Worm (Caenorhabditis elegans): ENCODE measurements around the gene gly-6.

Gene gly-6

DNA sequence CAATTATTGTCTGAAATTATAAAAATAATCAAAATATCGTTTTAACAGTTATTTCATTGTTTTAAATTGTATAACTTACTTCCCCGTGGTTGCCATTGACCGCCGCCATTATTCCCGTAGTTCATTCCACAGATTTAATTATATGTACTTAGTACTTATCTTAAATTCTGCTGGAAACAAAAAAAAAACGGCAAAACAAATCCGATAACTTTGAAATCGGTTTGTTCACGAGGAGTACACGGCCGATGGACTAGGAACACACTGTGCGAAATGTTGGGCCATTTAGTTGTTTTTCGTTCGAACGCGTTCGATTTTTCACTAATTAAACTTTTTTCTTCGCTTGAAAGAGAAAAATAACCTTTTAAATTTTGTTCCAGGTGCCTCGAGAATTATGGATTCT is 12.0 kb upstream of the gly-6 start, which contains the start of the genes B0285.3 and lcmt-1:
Gene B0285.3 (minus strand): TSS at position 267 of the 400 bp plus-strand sequence.
Gene lcmt-1 (plus strand): TSS at position 377 of the 400 bp plus-strand sequence.
- no peak for TF ChIP-seq bed-3 (GFP tag; optimal IDR thresholded peaks at IDR 0.05)
- TF ChIP-seq sem-2 (GFP tag; optimal IDR thresholded peaks at IDR 0.05): no peak
- TF ChIP-seq blmp-1 (tag; optimal IDR thresholded peaks at IDR 0.05): no peak
- no peak for TF ChIP-seq nhr-28 (tag; optimal IDR thresholded peaks at IDR 0.05)
- no peak for TF ChIP-seq nhr-237 (tag; optimal IDR thresholded peaks at IDR 0.05)
- TF ChIP-seq elt-3 (tag; optimal IDR thresholded peaks at IDR 0.05): no peak

DNA sequence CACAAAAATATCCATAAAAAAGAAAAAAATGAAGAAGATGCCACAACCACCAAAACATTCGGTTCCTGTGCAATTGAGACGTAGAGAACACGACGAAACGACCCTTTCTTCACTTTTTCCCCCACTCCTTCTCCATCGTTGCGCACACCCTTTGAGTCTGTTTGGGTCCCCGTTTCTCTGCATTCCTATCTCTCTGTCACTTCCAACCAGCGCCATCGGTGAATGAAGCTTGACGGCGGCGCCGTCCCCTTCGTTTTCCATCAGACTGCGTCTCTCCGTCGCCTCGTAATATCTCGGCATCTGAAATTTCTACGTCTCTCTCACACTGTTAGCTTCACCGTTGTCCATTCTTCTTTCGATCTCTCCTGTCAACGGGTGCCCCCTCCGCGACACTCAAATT is 4.6 kb upstream of the gly-6 start:
- TF ChIP-seq nhr-237 (tag; optimal IDR thresholded peaks at IDR 0.05) (no peak), elt-1 (tag; optimal IDR thresholded peaks at IDR 0.05; ENCODE audit: borderline replicate concordance, insufficient read depth) (no peak), lin-32 (GFP tag; optimal IDR thresholded peaks at IDR 0.05) (no peak), unc-120 (tag; optimal IDR thresholded peaks at IDR 0.05; ENCODE audit: poor library complexity, severe bottlenecking) (no peak), unc-62 (GFP tag; optimal IDR thresholded peaks at IDR 0.05) (no peak), snpc-4 (tag; optimal IDR thresholded peaks at IDR 0.05) (no peak), ham-2 (GFP tag; optimal IDR thresholded peaks at IDR 0.05) (no peak), mep-1 (tag; optimal IDR thresholded peaks at IDR 0.05) (no peak), ces-1 (GFP tag; optimal IDR thresholded peaks at IDR 0.05) (no peak), flh-1 (GFP tag; optimal IDR thresholded peaks at IDR 0.05) (no peak), sptf-1 (tag; optimal IDR thresholded peaks at IDR 0.05) (no peak), zip-8 (tag; optimal IDR thresholded peaks at IDR 0.05) (no peak), tbx-8 (GFP tag; optimal IDR thresholded peaks at IDR 0.05) (no peak), nhr-28 (tag; optimal IDR thresholded peaks at IDR 0.05) (no peak), mls-2 (tag; optimal IDR thresholded peaks at IDR 0.05) (no peak), ceh-83 (GFP tag; optimal IDR thresholded peaks at IDR 0.05) (no peak), ztf-11 (tag; optimal IDR thresholded peaks at IDR 0.05) (no peak)

DNA sequence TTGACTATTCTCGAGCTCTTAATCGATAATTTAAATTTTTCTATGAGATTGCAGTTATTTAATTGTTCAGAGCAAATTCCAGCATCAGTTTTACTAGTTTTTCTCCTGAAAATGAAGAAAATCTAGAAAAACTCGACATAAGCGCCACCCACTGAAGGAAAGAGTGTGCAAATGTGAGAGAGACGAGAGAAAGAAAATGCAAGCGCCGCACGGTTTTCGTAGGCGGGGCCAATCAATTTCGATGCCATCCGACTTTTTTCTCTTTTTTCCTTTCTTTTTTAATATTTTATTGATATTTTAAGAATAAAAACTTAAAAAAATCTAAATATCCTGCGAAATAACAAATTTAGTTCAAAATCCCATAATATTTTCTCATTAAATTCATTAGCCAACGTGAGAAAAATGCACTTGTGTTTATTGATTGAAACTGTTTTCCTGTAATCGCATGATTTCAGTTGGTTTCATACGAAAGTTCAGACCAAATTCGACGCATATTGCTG is 1.6 kb upstream of the gly-6 start, which contains the start of gene cdk-12:
Gene cdk-12 (plus strand): TSS at position 450 of the 500 bp plus-strand sequence.
- TF ChIP-seq sptf-1 (tag; optimal IDR thresholded peaks at IDR 0.05) (peak; percentile 46), ceh-39 (tag; optimal IDR thresholded peaks at IDR 0.05) (no peak), unc-120 (tag; optimal IDR thresholded peaks at IDR 0.05; ENCODE audit: poor library complexity, severe bottlenecking) (no peak), ceh-43 (GFP tag; optimal IDR thresholded peaks at IDR 0.05) (no peak), M03D4.4 (tag; optimal IDR thresholded peaks at IDR 0.05) (no peak), nhr-12 (tag; optimal IDR thresholded peaks at IDR 0.05) (no peak), hlh-1 (tag; optimal IDR thresholded peaks at IDR 0.05) (no peak), mep-1 (tag; optimal IDR thresholded peaks at IDR 0.05) (peak; percentile 76), lsy-2 (tag; optimal IDR thresholded peaks at IDR 0.05) (peak; percentile 13), ceh-83 (GFP tag; optimal IDR thresholded peaks at IDR 0.05) (no peak), flh-1 (GFP tag; optimal IDR thresholded peaks at IDR 0.05) (no peak), mab-5 (tag; optimal IDR thresholded peaks at IDR 0.05) (no peak), ces-1 (GFP tag; optimal IDR thresholded peaks at IDR 0.05) (peak; percentile 40), mls-2 (tag; optimal IDR thresholded peaks at IDR 0.05) (no peak), pha-4 (tag; optimal IDR thresholded peaks at IDR 0.05) (no peak)

ce11 chrIII:4328208-4328987 is 2.6 kb downstream of the gly-6 start:
- TF ChIP-seq zip-8 (tag; optimal IDR thresholded peaks at IDR 0.05) (no peak), blmp-1 (tag; optimal IDR thresholded peaks at IDR 0.05) (no peak), drap-1 (GFP tag; optimal IDR thresholded peaks at IDR 0.05) (no peak), elt-1 (tag; optimal IDR thresholded peaks at IDR 0.05; ENCODE audit: borderline replicate concordance, insufficient read depth) (no peak), mep-1 (tag; optimal IDR thresholded peaks at IDR 0.05) (no peak), sptf-1 (tag; optimal IDR thresholded peaks at IDR 0.05) (no peak), snpc-4 (tag; optimal IDR thresholded peaks at IDR 0.05) (no peak), elt-3 (tag; optimal IDR thresholded peaks at IDR 0.05) (peak; percentile 19), unc-62 (GFP tag; optimal IDR thresholded peaks at IDR 0.05) (no peak)

DNA sequence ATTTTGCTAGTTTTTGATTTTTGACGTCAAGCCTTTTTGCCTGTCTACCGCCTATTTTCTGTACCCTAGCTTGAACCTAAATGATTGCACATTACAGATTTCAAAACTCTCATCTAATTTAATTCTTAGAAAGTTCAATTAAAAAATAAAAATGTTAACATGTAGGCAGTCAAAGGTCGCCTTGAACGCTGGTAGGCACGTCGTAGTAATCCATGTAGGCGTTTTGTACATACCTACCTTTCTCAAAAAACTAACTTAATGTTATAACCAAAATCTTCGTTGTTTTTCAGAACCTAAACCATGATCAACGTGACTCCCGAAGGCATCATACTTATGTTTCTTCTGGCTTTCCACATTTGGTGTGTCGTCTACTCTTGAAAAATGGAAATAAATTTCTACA is 7.2 kb downstream of the gly-6 start, which contains the start of gene H38K22.9:
Gene H38K22.9 (plus strand): TSS at position 301 of the 400 bp plus-strand sequence.
- TF ChIP-seq bed-3 (GFP tag; optimal IDR thresholded peaks at IDR 0.05): no peak
- no peak for TF ChIP-seq ceh-83 (GFP tag; optimal IDR thresholded peaks at IDR 0.05)
- no peak for TF ChIP-seq unc-62 (GFP tag; optimal IDR thresholded peaks at IDR 0.05)
- TF ChIP-seq flh-1 (GFP tag; optimal IDR thresholded peaks at IDR 0.05): no peak
- TF ChIP-seq ceh-43 (GFP tag; optimal IDR thresholded peaks at IDR 0.05): no peak
- no peak for TF ChIP-seq mls-2 (tag; optimal IDR thresholded peaks at IDR 0.05)
- no peak for TF ChIP-seq nhr-237 (tag; optimal IDR thresholded peaks at IDR 0.05)
- no peak for TF ChIP-seq cnd-1 (tag; optimal IDR thresholded peaks at IDR 0.05)
- no peak for TF ChIP-seq drap-1 (GFP tag; optimal IDR thresholded peaks at IDR 0.05)
- no peak for TF ChIP-seq sem-2 (GFP tag; optimal IDR thresholded peaks at IDR 0.05)
- TF ChIP-seq ztf-11 (tag; optimal IDR thresholded peaks at IDR 0.05): no peak
- no peak for TF ChIP-seq nhr-28 (tag; optimal IDR thresholded peaks at IDR 0.05)
